Worm (Caenorhabditis elegans): Measurements from ENCODE around the gene srd-70.

DNA sequence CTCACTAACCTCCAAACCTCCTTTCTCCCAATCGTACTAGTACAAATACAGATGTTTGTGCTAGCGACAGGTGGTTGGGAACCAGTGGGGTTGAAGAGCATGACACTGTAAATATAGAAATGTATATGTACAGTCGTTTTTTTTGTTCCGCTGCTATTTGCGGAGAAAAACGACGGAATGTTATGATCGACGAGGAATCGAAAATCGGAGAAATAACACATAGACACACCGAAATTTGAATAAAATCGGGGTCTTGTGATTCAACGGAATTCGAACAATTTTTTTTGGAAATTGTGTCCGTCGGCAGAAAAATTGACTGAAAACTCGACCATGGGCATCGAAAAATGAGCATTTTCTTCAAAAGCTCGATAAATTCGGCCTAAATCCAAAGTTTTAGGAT lies 42.3 kb upstream of the srd-70 start, which contains the start of gene F53H2.3:
- TF ChIP-seq mcd-1 (GFP tag; IDR thresholded peaks at IDR 0.05) (no peak), Y53F4B.3 (GFP tag; IDR thresholded peaks at IDR 0.05) (no peak), ama-1 (optimal IDR thresholded peaks at IDR 0.05) (no peak), ama-1 (GFP tag; optimal IDR thresholded peaks at IDR 0.05) (no peak), efl-1 (GFP tag; optimal IDR thresholded peaks at IDR 0.05) (no peak), unc-130 (GFP tag; optimal IDR thresholded peaks at IDR 0.05) (no peak), nhr-90 (tag; optimal IDR thresholded peaks at IDR 0.05) (no peak), cebp-1 (GFP tag; IDR thresholded peaks at IDR 0.05) (no peak), cebp-1 (tag; optimal IDR thresholded peaks at IDR 0.05) (no peak), ztf-26 (tag; optimal IDR thresholded peaks at IDR 0.05) (no peak), sea-2 (GFP tag; IDR thresholded peaks at IDR 0.05) (no peak), K12H6.12 (tag; optimal IDR thresholded peaks at IDR 0.05) (no peak), tlf-1 (GFP tag; optimal IDR thresholded peaks at IDR 0.05) (no peak), snpc-4 (GFP tag; optimal IDR thresholded peaks at IDR 0.05) (no peak), snpc-4 (tag; optimal IDR thresholded peaks at IDR 0.05) (no peak), mel-28 (tag; optimal IDR thresholded peaks at IDR 0.05; ENCODE audit: borderline replicate concordance) (no peak)

All from whole organism, young adult.